Worm (Caenorhabditis elegans): Measurements from ENCODE around the gene F01F1.15.

- TF ChIP-seq tab-1 (GFP tag; IDR thresholded peaks at IDR 0.05) (no peak), flt-1 (GFP tag; IDR thresholded peaks at IDR 0.05) (no peak)
Measured at ce11 chrIII:5855637-5856179, 13.6 kb downstream of the F01F1.15 start, which contains the start of the genes cct-6 and alh-9.
